Worm (Caenorhabditis elegans) whole organism, young adult: ENCODE data around the gene tebp-2.
A peak's percentile ranks its signal among the peaks of the same experiment; 100 is the strongest.

Experiments used
- B0035.1 ChIP-seq: sonication (generic microtip); optimal IDR thresholded peaks from 2 replicates; lab custom pipeline; 2016; ENCODE audit warnings: missing genetic modification characterization, mild to moderate bottlenecking, missing compliant biosample characterization, missing genotype, missing genetic modification reagents
- C06A6.2 ChIP-seq: fragments of 200-800 bp; sonication (Bioruptor generic); conservative IDR thresholded peaks from 2 replicates; pipeline ENCODE4 v1.3.6; 2022; ENCODE audit warnings: missing genetic modification characterization, missing compliant biosample characterization
- F10E7.11 ChIP-seq: sonication (generic microtip); optimal IDR thresholded peaks from 2 replicates; lab custom pipeline; 2017; ENCODE audit warnings: mild to moderate bottlenecking, missing genetic modification characterization, moderate library complexity, missing compliant biosample characterization
- F22D6.2 ChIP-seq: sonication (generic microtip); optimal IDR thresholded peaks from 2 replicates; lab custom pipeline; 2016; ENCODE audit warnings: mild to moderate bottlenecking, missing genetic modification characterization, missing compliant biosample characterization
- F23B12.7 ChIP-seq: sonication (generic microtip); optimal IDR thresholded peaks from 2 replicates; lab custom pipeline; 2017; ENCODE audit warnings: missing genetic modification characterization, mild to moderate bottlenecking, missing compliant biosample characterization, antibody characterized with exemption, moderate library complexity; ENCODE audit not compliant: insufficient read depth
- F55B11.4 ChIP-seq: sonication (generic microtip); optimal IDR thresholded peaks from 2 replicates; lab custom pipeline; 2016; ENCODE audit warnings: missing compliant biosample characterization, missing genetic modification characterization, borderline replicate concordance; ENCODE audit not compliant: insufficient read depth
- F57A8.1 ChIP-seq: fragments of 200-800 bp; sonication (Bioruptor generic); optimal IDR thresholded peaks from 2 replicates; lab custom pipeline; 2018; ENCODE audit warnings: mild to moderate bottlenecking, missing genetic modification characterization, moderate library complexity, missing compliant biosample characterization
- K12H6.12 ChIP-seq: fragments of 200-800 bp; sonication (Bioruptor generic); optimal IDR thresholded peaks from 2 replicates; lab custom pipeline; 2018; ENCODE audit warnings: mild to moderate bottlenecking, missing genetic modification characterization, missing compliant biosample characterization
- T07F8.4 ChIP-seq: sonication (generic microtip); optimal IDR thresholded peaks from 2 replicates; lab custom pipeline; 2016; ENCODE audit warnings: mild to moderate bottlenecking, missing genetic modification characterization, moderate library complexity, missing compliant biosample characterization
- Y67H2A.10 ChIP-seq: fragments of 200-800 bp; sonication (Bioruptor generic); conservative IDR thresholded peaks from 2 replicates; pipeline ENCODE4 v1.3.6; 2022; ENCODE audit warnings: missing genetic modification reagents, missing genetic modification characterization, missing compliant biosample characterization
- Y79H2A.3 ChIP-seq: fragments of 200-800 bp; sonication (Bioruptor generic); conservative IDR thresholded peaks from 2 replicates; pipeline ENCODE4 v1.3.6; 2022; ENCODE audit warnings: missing genetic modification reagents, missing genetic modification characterization, missing compliant biosample characterization
- athp-1 ChIP-seq: sonication (generic microtip); optimal IDR thresholded peaks from 2 replicates; lab custom pipeline; 2017; ENCODE audit warnings: mild to moderate bottlenecking, missing genetic modification characterization, missing compliant biosample characterization
- attf-3 ChIP-seq: fragments of 200-800 bp; sonication (Bioruptor generic); conservative IDR thresholded peaks from 2 replicates; pipeline ENCODE4 v1.3.6; 2022; ENCODE audit warnings: missing genetic modification reagents, missing genetic modification characterization, missing compliant biosample characterization
- attf-5 ChIP-seq: fragments of 200-800 bp; sonication (Bioruptor generic); optimal IDR thresholded peaks from 2 replicates; lab custom pipeline; 2018; ENCODE audit warnings: mild to moderate bottlenecking, missing genetic modification characterization, missing compliant biosample characterization
- ccch-3 ChIP-seq: fragments of 200-800 bp; sonication (Bioruptor generic); optimal IDR thresholded peaks from 2 replicates; lab custom pipeline; 2018; ENCODE audit warnings: mild to moderate bottlenecking, missing genetic modification characterization, missing compliant biosample characterization
- cebp-1 ChIP-seq, 2 experiments: fragments of 200-800 bp in 1 of 2; sonication (Bioruptor generic) in 1 of 2; sonication (generic microtip) in 1 of 2; IDR thresholded peaks in 1 of 2; optimal IDR thresholded peaks in 1 of 2; 2 replicates each; pipeline versions ENCODE4 v1.3.6 to Lab custom; 2017 to 2022; ENCODE audit warnings: missing compliant biosample characterization in 2 of 2, missing genetic modification characterization in 2 of 2, mild to moderate bottlenecking in 1 of 2, missing genetic modification reagents in 1 of 2, moderate library complexity in 1 of 2
- ceh-100 ChIP-seq: fragments of 200-800 bp; sonication (Bioruptor generic); IDR thresholded peaks from 2 replicates; pipeline ENCODE4 v1.3.6; 2022; ENCODE audit warnings: missing genetic modification reagents, missing genetic modification characterization, missing compliant biosample characterization
- ceh-27 ChIP-seq: fragments of 200-800 bp; sonication (Bioruptor generic); optimal IDR thresholded peaks from 2 replicates; lab custom pipeline; 2018; ENCODE audit warnings: mild to moderate bottlenecking, missing genetic modification characterization, moderate library complexity, missing compliant biosample characterization
- chd-7 ChIP-seq: sonication (generic microtip); optimal IDR thresholded peaks from 2 replicates; lab custom pipeline; 2016; ENCODE audit warnings: mild to moderate bottlenecking, missing genetic modification characterization, moderate library complexity, missing compliant biosample characterization
- dox-1 ChIP-seq: fragments of 200-800 bp; sonication (Bioruptor generic); IDR thresholded peaks from 2 replicates; pipeline ENCODE4 v1.3.6; 2022; ENCODE audit warnings: missing genetic modification reagents, missing genetic modification characterization, missing compliant biosample characterization
- egl-18 ChIP-seq: fragments of 200-800 bp; sonication (Bioruptor generic); IDR thresholded peaks from 2 replicates; pipeline ENCODE4 v1.3.6; 2022; ENCODE audit warnings: missing genetic modification reagents, missing genetic modification characterization, missing compliant biosample characterization
- egrh-3 ChIP-seq: fragments of 200-800 bp; sonication (Bioruptor generic); IDR thresholded peaks from 2 replicates; pipeline ENCODE4 v1.3.6; 2022; ENCODE audit warnings: missing genetic modification reagents, missing genetic modification characterization, missing compliant biosample characterization
- ets-4 ChIP-seq: fragments of 200-800 bp; sonication (Bioruptor generic); optimal IDR thresholded peaks from 2 replicates; lab custom pipeline; 2018; ENCODE audit warnings: mild to moderate bottlenecking, missing genetic modification characterization, missing compliant biosample characterization
- hmg-1.2 ChIP-seq: fragments of 200-800 bp; sonication (Bioruptor generic); IDR thresholded peaks from 2 replicates; pipeline ENCODE4 v1.3.6; 2022; ENCODE audit warnings: missing genetic modification reagents, missing genetic modification characterization, missing compliant biosample characterization
- hrde-1 ChIP-seq: sonication (generic microtip); optimal IDR thresholded peaks from 2 replicates; lab custom pipeline; 2016; ENCODE audit warnings: missing genetic modification characterization, mild to moderate bottlenecking, missing compliant biosample characterization, moderate library complexity, missing genotype, missing genetic modification reagents, borderline replicate concordance
- hsf-1 ChIP-seq: fragments of 200-800 bp; sonication (Bioruptor generic); IDR thresholded peaks from 2 replicates; pipeline ENCODE4 v1.3.6; 2022; ENCODE audit warnings: missing genetic modification reagents, missing genetic modification characterization, missing compliant biosample characterization
- lin-35 ChIP-seq, 3 experiments: fragments of 150-350 bp in 2 of 3; sonication (generic microtip) in 1 of 3; optimal IDR thresholded peaks; 2 replicates each; lab custom pipeline; 2014 to 2018; ENCODE audit warnings: missing biosample characterization in 3 of 3, missing genetic modification characterization in 3 of 3, missing genetic modification reagents in 3 of 3
- lin-40 ChIP-seq: sonication (generic microtip); optimal IDR thresholded peaks from 2 replicates; lab custom pipeline; 2016; ENCODE audit warnings: missing genetic modification characterization, mild to moderate bottlenecking, missing compliant biosample characterization, missing genotype, missing genetic modification reagents
- lsy-27 ChIP-seq: sonication (generic microtip); optimal IDR thresholded peaks from 2 replicates; lab custom pipeline; 2017; ENCODE audit warnings: missing genetic modification characterization, mild to moderate bottlenecking, missing compliant biosample characterization, antibody characterized with exemption, missing genotype, borderline replicate concordance; ENCODE audit not compliant: insufficient read depth
- mcd-1 ChIP-seq: fragments of 200-800 bp; sonication (Bioruptor generic); IDR thresholded peaks from 2 replicates; pipeline ENCODE4 v1.3.6; 2022; ENCODE audit warnings: missing genetic modification reagents, missing genetic modification characterization, missing compliant biosample characterization
- nfya-1 ChIP-seq: sonication (generic microtip); optimal IDR thresholded peaks from 2 replicates; lab custom pipeline; 2017; ENCODE audit warnings: antibody characterized with exemption, missing compliant biosample characterization, missing genetic modification characterization, borderline replicate concordance; ENCODE audit not compliant: insufficient read depth
- nhr-179 ChIP-seq: sonication (generic microtip); optimal IDR thresholded peaks from 2 replicates; lab custom pipeline; 2016; ENCODE audit warnings: mild to moderate bottlenecking, missing genetic modification characterization, missing compliant biosample characterization
- nhr-80 ChIP-seq: sonication (generic microtip); optimal IDR thresholded peaks from 2 replicates; lab custom pipeline; 2016; ENCODE audit warnings: missing genetic modification characterization, missing compliant biosample characterization
- snpc-4 ChIP-seq, 5 experiments: fragments of 150-350 bp in 1 of 5; sonication (generic microtip) in 4 of 5; optimal IDR thresholded peaks; 2 replicates each; lab custom pipeline; 2014 to 2018; ENCODE audit warnings: missing genetic modification characterization in 5 of 5, missing biosample characterization in 3 of 5, antibody characterized with exemption in 2 of 5, mild to moderate bottlenecking in 2 of 5, missing compliant biosample characterization in 2 of 5, missing genotype in 2 of 5, moderate library complexity in 2 of 5, missing genetic modification reagents in 1 of 5
- tlf-1 ChIP-seq: fragments of 200-800 bp; sonication (Bioruptor generic); optimal IDR thresholded peaks from 2 replicates; lab custom pipeline; 2018; ENCODE audit warnings: mild to moderate bottlenecking, missing genetic modification characterization, missing compliant biosample characterization
- xnd-1 ChIP-seq: sonication (generic microtip); optimal IDR thresholded peaks from 2 replicates; lab custom pipeline; 2016; ENCODE audit warnings: missing genotype, missing genetic modification reagents, missing genetic modification characterization, missing compliant biosample characterization
- zim-3 ChIP-seq: sonication (generic microtip); optimal IDR thresholded peaks from 2 replicates; lab custom pipeline; 2017; ENCODE audit warnings: mild to moderate bottlenecking, missing genetic modification characterization, moderate library complexity, missing compliant biosample characterization
- ztf-18 ChIP-seq: sonication (generic microtip); optimal IDR thresholded peaks from 2 replicates; lab custom pipeline; 2016; ENCODE audit warnings: missing genotype, mild to moderate bottlenecking, missing genetic modification characterization, missing compliant biosample characterization
- ztf-26 ChIP-seq: sonication (generic microtip); optimal IDR thresholded peaks from 2 replicates; lab custom pipeline; 2017; ENCODE audit warnings: missing genetic modification characterization, missing compliant biosample characterization

Gene tebp-2

DNA sequence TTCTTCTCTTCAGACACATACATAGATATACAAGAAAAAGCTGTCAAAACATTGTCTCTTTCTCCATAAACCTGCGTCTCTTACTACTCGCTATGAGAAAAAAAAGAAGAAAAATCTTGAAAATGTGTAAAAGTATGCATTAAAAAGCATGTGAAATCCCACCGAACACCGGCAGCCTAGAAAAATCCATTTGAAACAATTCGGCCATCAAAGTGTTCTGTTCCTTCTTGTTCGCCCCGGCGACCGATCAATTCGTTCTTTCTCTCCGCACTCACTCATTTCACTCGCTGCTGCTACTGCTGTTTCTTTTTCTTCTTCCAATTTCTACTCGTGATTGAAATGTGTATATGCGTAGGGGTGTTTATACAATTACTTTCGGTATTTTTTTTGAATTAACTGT lies 7.4 kb downstream of the tebp-2 start:
- TF ChIP-seq xnd-1 (tag; lab: Kevin White, UChicago) (no peak), chd-7 (tag; lab: Kevin White, UChicago) (peak; percentile 43), zim-3 (tag; lab: Kevin White, UChicago) (no peak), lin-35 (GFP tag; optimal IDR thresholded peaks at IDR 0.05; lab: Kevin White, UChicago) (peak in 1 of 3 experiments; percentile 31), hrde-1 (tag; lab: Kevin White, UChicago) (no peak), Y67H2A.10 (no peak), snpc-4 (GFP tag; optimal IDR thresholded peaks at IDR 0.05; lab: Kevin White, UChicago) (no peak), snpc-4 (tag; optimal IDR thresholded peaks at IDR 0.05; lab: Kevin White, UChicago) (peak in 2 of 4 experiments; percentile 5 to 65), T07F8.4 (tag; lab: Kevin White, UChicago) (no peak), F10E7.11 (no peak), nfya-1 (tag; lab: Kevin White, UChicago) (no peak), ets-4 (no peak), nhr-80 (tag; lab: Kevin White, UChicago) (peak; percentile 89), ceh-27 (GFP tag; lab: Kevin White, UChicago) (peak; percentile 20), ztf-18 (peak; percentile 13), F22D6.2 (tag; lab: Kevin White, UChicago) (no peak), dox-1 (peak; percentile 85), tlf-1 (no peak), lin-40 (tag; lab: Kevin White, UChicago) (peak; percentile 60), cebp-1 (GFP tag; IDR thresholded peaks at IDR 0.05; lab: Robert Waterston, UW) (no peak), cebp-1 (tag; optimal IDR thresholded peaks at IDR 0.05; lab: Kevin White, UChicago) (peak; percentile 37), ztf-26 (tag; lab: Kevin White, UChicago) (peak; percentile 12), F57A8.1 (GFP tag; lab: Kevin White, UChicago) (no peak), mcd-1 (GFP tag; lab: Robert Waterston, UW) (0 out of 2 replicates have a peak, but pooled peaks have one; percentile 24), egrh-3 (0 out of 2 replicates have a peak, but pooled peaks have one; percentile 5), athp-1 (tag; lab: Kevin White, UChicago) (no peak), egl-18 (GFP tag; lab: Robert Waterston, UW) (no peak), attf-3 (GFP tag; lab: Robert Waterston, UW) (no peak), hsf-1 (GFP tag; lab: Robert Waterston, UW) (no peak), ceh-100 (GFP tag; lab: Robert Waterston, UW) (no peak), Y79H2A.3 (GFP tag; lab: Robert Waterston, UW) (no peak), attf-5 (GFP tag; lab: Kevin White, UChicago) (peak; percentile 83), ccch-3 (GFP tag; lab: Kevin White, UChicago) (no peak), F23B12.7 (no peak), F55B11.4 (tag; lab: Kevin White, UChicago) (no peak), nhr-179 (no peak), K12H6.12 (tag; lab: Kevin White, UChicago) (peak; percentile 56), C06A6.2 (GFP tag; lab: Robert Waterston, UW) (no peak)

DNA sequence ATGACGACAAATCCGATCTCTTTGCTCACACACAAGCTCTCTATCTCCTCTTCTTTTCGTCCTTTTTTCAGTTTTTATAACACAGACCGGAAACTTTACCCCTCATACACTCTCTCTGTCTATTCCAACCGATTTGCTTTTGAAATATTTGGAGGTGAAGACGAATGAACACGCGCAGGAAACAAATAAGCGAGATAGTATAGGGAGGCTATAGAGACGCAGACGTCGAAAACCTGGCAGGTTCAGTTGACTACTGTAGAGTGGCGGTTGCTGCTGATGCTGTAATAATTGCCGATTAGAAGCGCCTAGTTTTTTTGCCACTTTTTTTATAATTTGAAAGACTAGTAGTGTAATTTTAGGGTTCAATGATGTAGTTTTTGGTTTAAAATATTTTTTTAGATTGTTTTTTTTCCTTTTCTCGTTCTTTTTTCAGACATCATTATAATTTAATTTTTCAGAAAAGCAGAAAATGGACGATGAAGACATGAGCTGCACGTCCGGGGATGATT lies 9.3 kb downstream of the tebp-2 start, which contains the start of gene ari-2:
TSS of gene ari-2 (plus strand) at position 459 of the 509 bp plus-strand sequence.
- TF ChIP-seq cebp-1 (GFP tag; IDR thresholded peaks at IDR 0.05; lab: Robert Waterston, UW) (no peak), cebp-1 (tag; optimal IDR thresholded peaks at IDR 0.05; lab: Kevin White, UChicago) (peak; percentile 30), C06A6.2 (GFP tag; lab: Robert Waterston, UW) (no peak), nhr-80 (tag; lab: Kevin White, UChicago) (peak; percentile 13), lin-40 (tag; lab: Kevin White, UChicago) (peak; percentile 12), ceh-100 (GFP tag; lab: Robert Waterston, UW) (no peak), hmg-1.2 (peak; percentile 97), egl-18 (GFP tag; lab: Robert Waterston, UW) (no peak), ets-4 (no peak), lsy-27 (no peak), athp-1 (tag; lab: Kevin White, UChicago) (no peak), attf-3 (GFP tag; lab: Robert Waterston, UW) (no peak), B0035.1 (no peak)
